Worm (Caenorhabditis elegans): ENCODE measurements around the gene lim-8.

Gene lim-8

ce11 chrIII:6818037-6818436 lies 15.4 kb downstream of the lim-8 start:
- TF ChIP-seq lsy-2 (tag; optimal IDR thresholded peaks at IDR 0.05) (no peak), tbx-8 (GFP tag; optimal IDR thresholded peaks at IDR 0.05) (no peak), nhr-28 (tag; optimal IDR thresholded peaks at IDR 0.05) (no peak), pha-4 (tag; optimal IDR thresholded peaks at IDR 0.05) (no peak), unc-62 (GFP tag; optimal IDR thresholded peaks at IDR 0.05) (no peak)

ce11 chrIII:6819322-6819901 lies 16.8 kb downstream of the lim-8 start, which contains the start of gene F28F5.6:
Gene F28F5.6, minus strand, starts transcription at chrIII:6819372.
- TF ChIP-seq mls-2 (tag; optimal IDR thresholded peaks at IDR 0.05) (no peak), snpc-4 (tag; optimal IDR thresholded peaks at IDR 0.05) (no peak), mab-5 (tag; optimal IDR thresholded peaks at IDR 0.05) (no peak), tbx-8 (GFP tag; optimal IDR thresholded peaks at IDR 0.05) (no peak), ces-1 (GFP tag; optimal IDR thresholded peaks at IDR 0.05) (no peak), lsy-2 (tag; optimal IDR thresholded peaks at IDR 0.05) (no peak)

- no peak for TF ChIP-seq tbx-8 (GFP tag; optimal IDR thresholded peaks at IDR 0.05)
- TF ChIP-seq nhr-2 (tag; optimal IDR thresholded peaks at IDR 0.05) = no peak
- no peak for TF ChIP-seq pha-4 (tag; optimal IDR thresholded peaks at IDR 0.05)
- TF ChIP-seq cnd-1 (tag; optimal IDR thresholded peaks at IDR 0.05) = no peak
- TF ChIP-seq unc-62 (GFP tag; optimal IDR thresholded peaks at IDR 0.05) = peak; percentile 75
- TF ChIP-seq ceh-39 (tag; optimal IDR thresholded peaks at IDR 0.05) = no peak
- no peak for TF ChIP-seq ceh-83 (GFP tag; optimal IDR thresholded peaks at IDR 0.05)
- no peak for TF ChIP-seq sptf-1 (tag; optimal IDR thresholded peaks at IDR 0.05)
- no peak for TF ChIP-seq drap-1 (GFP tag; optimal IDR thresholded peaks at IDR 0.05)
- TF ChIP-seq elt-3 (tag; optimal IDR thresholded peaks at IDR 0.05) = no peak
- TF ChIP-seq nhr-28 (tag; optimal IDR thresholded peaks at IDR 0.05) = no peak
- TF ChIP-seq mab-5 (tag; optimal IDR thresholded peaks at IDR 0.05) = no peak
- peak; percentile 91 for TF ChIP-seq hlh-1 (tag; optimal IDR thresholded peaks at IDR 0.05)
- TF ChIP-seq sem-2 (GFP tag; optimal IDR thresholded peaks at IDR 0.05) = no peak
- peak; percentile 4 for TF ChIP-seq unc-120 (tag; optimal IDR thresholded peaks at IDR 0.05; ENCODE audit: poor library complexity, severe bottlenecking)
- TF ChIP-seq unc-39 (tag; optimal IDR thresholded peaks at IDR 0.05) = no peak
- TF ChIP-seq nhr-12 (tag; optimal IDR thresholded peaks at IDR 0.05) = no peak
- no peak for TF ChIP-seq flh-1 (GFP tag; optimal IDR thresholded peaks at IDR 0.05)
- TF ChIP-seq M03D4.4 (tag; optimal IDR thresholded peaks at IDR 0.05) = no peak
- TF ChIP-seq ham-2 (GFP tag; optimal IDR thresholded peaks at IDR 0.05) = no peak
- TF ChIP-seq ceh-43 (GFP tag; optimal IDR thresholded peaks at IDR 0.05) = no peak
Observed at ce11 chrIII:6820343-6820985, 17.9 kb downstream of the lim-8 start, which contains the start of gene ten-1. Gene ten-1, plus strand, starts transcription at chrIII:6820935.

- TF ChIP-seq hlh-1 (tag; optimal IDR thresholded peaks at IDR 0.05) (peak; percentile 94), nhr-2 (tag; optimal IDR thresholded peaks at IDR 0.05) (no peak), elt-1 (tag; optimal IDR thresholded peaks at IDR 0.05; ENCODE audit: borderline replicate concordance, insufficient read depth) (no peak), zip-8 (tag; optimal IDR thresholded peaks at IDR 0.05) (no peak), bed-3 (GFP tag; optimal IDR thresholded peaks at IDR 0.05) (no peak), ham-2 (GFP tag; optimal IDR thresholded peaks at IDR 0.05) (no peak), lin-32 (GFP tag; optimal IDR thresholded peaks at IDR 0.05) (no peak)
Observed at ce11 chrIII:6822790-6823189, 20.2 kb downstream of the lim-8 start.

- TF ChIP-seq nhr-28 (tag; optimal IDR thresholded peaks at IDR 0.05) (no peak), lsy-2 (tag; optimal IDR thresholded peaks at IDR 0.05) (no peak), zip-8 (tag; optimal IDR thresholded peaks at IDR 0.05) (peak; percentile 84), flh-1 (GFP tag; optimal IDR thresholded peaks at IDR 0.05) (no peak), bed-3 (GFP tag; optimal IDR thresholded peaks at IDR 0.05) (no peak), mep-1 (tag; optimal IDR thresholded peaks at IDR 0.05) (no peak), nhr-2 (tag; optimal IDR thresholded peaks at IDR 0.05) (peak; percentile 82), unc-62 (GFP tag; optimal IDR thresholded peaks at IDR 0.05) (no peak), hlh-1 (tag; optimal IDR thresholded peaks at IDR 0.05) (no peak), snpc-4 (tag; optimal IDR thresholded peaks at IDR 0.05) (no peak)
Observed at ce11 chrIII:6826137-6826536, 23.5 kb downstream of the lim-8 start.

Measured in whole organism, mixed stage, embryonic.